Worm (Caenorhabditis elegans): ENCODE results near the gene M02D8.7.

DNA sequence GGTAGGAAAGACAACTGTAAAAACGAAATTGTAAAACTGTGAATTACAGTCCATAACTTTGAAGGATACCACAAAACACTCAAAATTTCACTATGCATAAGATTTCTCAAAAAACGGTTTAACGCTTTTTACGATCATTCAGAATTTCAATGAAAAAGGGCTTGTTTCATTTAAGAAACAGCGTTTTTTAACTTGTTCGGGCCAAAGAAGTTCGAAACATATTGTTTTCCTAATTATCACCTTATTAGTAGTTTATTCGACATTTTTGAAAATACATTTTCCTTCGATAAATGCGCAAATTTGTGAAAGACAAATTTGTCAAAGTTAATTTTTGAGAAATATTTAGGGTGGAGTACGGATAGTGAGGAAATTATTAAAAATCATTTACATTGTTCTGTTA, 38.0 kb downstream of the M02D8.7 start:
- TF ChIP-seq pha-4 (tag; optimal IDR thresholded peaks at IDR 0.05) (no peak), B0336.3 (GFP tag; IDR thresholded peaks at IDR 0.05) (no peak)

Measured in whole organism, young adult.